Worm (Caenorhabditis elegans) whole organism, late embryonic: ENCODE results near the gene kat-1.

Experiments used
- ceh-18 ChIP-seq: sonication (generic microtip); optimal IDR thresholded peaks from 2 replicates; lab custom pipeline; 2016; ENCODE audit warnings: missing genetic modification characterization, missing compliant biosample characterization
- eyg-1 ChIP-seq: sonication (generic microtip); optimal IDR thresholded peaks from 2 replicates; lab custom pipeline; 2016; ENCODE audit warnings: missing genotype, missing genetic modification characterization, missing compliant biosample characterization

DNA sequence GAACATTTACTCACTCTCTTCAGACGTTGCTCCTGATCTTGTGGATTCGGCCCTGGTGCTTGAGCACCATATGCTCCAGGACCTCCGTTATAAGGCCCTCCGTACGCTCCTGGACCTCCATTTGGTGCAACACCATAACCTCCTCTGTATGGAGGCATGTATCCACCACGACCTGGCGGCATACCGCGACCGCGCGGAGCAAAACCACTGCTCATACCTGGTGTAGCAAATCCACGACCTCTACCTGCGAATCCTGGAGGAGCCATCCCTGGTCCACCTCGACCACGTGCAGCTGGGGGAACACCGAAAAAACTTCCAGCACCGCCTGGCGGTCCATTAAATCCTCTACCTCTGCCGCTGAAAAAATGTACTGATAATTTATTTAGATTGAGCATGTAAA is 24.1 kb upstream of the kat-1 start:
- TF ChIP-seq ceh-18 (tag; lab: Kevin White, UChicago) (no peak), eyg-1 (tag; lab: Kevin White, UChicago) (no peak)
